Fruit fly (Drosophila melanogaster): ENCODE results near the gene Vps16B.

The Vps16B gene

dm6 chr3R:29778139-29778984 lies 37.9 kb downstream of the Vps16B start (continued):
- TF ChIP-seq salr (GFP tag; optimal IDR thresholded peaks at IDR 0.05), result peak in 1 of 2 experiments; percentile 26
- peak; percentile 69 for TF ChIP-seq Sox14 (GFP tag; optimal IDR thresholded peaks at IDR 0.05)
- TF ChIP-seq esn (GFP tag; optimal IDR thresholded peaks at IDR 0.05), result peak; percentile 80
- TF ChIP-seq CG11294 (GFP tag; IDR thresholded peaks at IDR 0.05), result no peak
- TF ChIP-seq CG31627 (GFP tag; optimal IDR thresholded peaks at IDR 0.05), result peak; percentile 65
- peak; percentile 50 for TF ChIP-seq acj6 (GFP tag; optimal IDR thresholded peaks at IDR 0.05)
- peak; percentile 3 for TF ChIP-seq CG11762 (GFP tag; optimal IDR thresholded peaks at IDR 0.05; ENCODE audit: insufficient read depth)
- peak; percentile 56 for TF ChIP-seq CG3032 (tag; optimal IDR thresholded peaks at IDR 0.05)
- no peak for TF ChIP-seq CG4318 (GFP tag; optimal IDR thresholded peaks at IDR 0.05)
- no peak for TF ChIP-seq Hr38 (GFP tag; optimal IDR thresholded peaks at IDR 0.05)

- TF ChIP-seq fd85E (GFP tag; optimal IDR thresholded peaks at IDR 0.05), result no peak
- TF ChIP-seq CG34406 (GFP tag; optimal IDR thresholded peaks at IDR 0.05), result no peak
- peak; percentile 13 for TF ChIP-seq Eip78C (GFP tag)
- TF ChIP-seq Blimp-1 (GFP tag; optimal IDR thresholded peaks at IDR 0.05), result no peak
- 0 out of 3 replicates have a peak, but pooled peaks have one; percentile 20 for TF ChIP-seq eg (GFP tag; IDR thresholded peaks at IDR 0.05)
- TF ChIP-seq svp (GFP tag), result peak; percentile 40
These were observed 39.0 kb downstream of the Vps16B start for dm6 chr3R:29777213-29777612.

- no peak for TF ChIP-seq CG6808 (GFP tag; optimal IDR thresholded peaks at IDR 0.05)
- TF ChIP-seq Eip75B (GFP tag; optimal IDR thresholded peaks at IDR 0.05), result peak; percentile 8
- TF ChIP-seq CG3919 (GFP tag; optimal IDR thresholded peaks at IDR 0.05), result peak; percentile 31
- peak; percentile 26 for TF ChIP-seq CG6854 (GFP tag; optimal IDR thresholded peaks at IDR 0.05)
- peak; percentile 6 for TF ChIP-seq Met (GFP tag; optimal IDR thresholded peaks at IDR 0.05)
- peak; percentile 83 for TF ChIP-seq Eip78C (GFP tag)
- TF ChIP-seq spab (GFP tag; optimal IDR thresholded peaks at IDR 0.05), result peak; percentile 5
- no peak for TF ChIP-seq eg (GFP tag; IDR thresholded peaks at IDR 0.05)
- TF ChIP-seq Ets21C (GFP tag; optimal IDR thresholded peaks at IDR 0.05), result no peak
- peak; percentile 29 for TF ChIP-seq esn (GFP tag; optimal IDR thresholded peaks at IDR 0.05)
- peak; percentile 25 for TF ChIP-seq cyc (GFP tag; optimal IDR thresholded peaks at IDR 0.05)
- no peak for TF ChIP-seq CG11294 (GFP tag; IDR thresholded peaks at IDR 0.05)
- peak; percentile 87 for TF ChIP-seq svp (GFP tag)
- TF ChIP-seq lz (GFP tag; optimal IDR thresholded peaks at IDR 0.05), result peak; percentile 10
- TF ChIP-seq fd59A (GFP tag; optimal IDR thresholded peaks at IDR 0.05), result no peak
- TF ChIP-seq CG34406 (GFP tag; optimal IDR thresholded peaks at IDR 0.05), result no peak
- TF ChIP-seq CG32006 (GFP tag; optimal IDR thresholded peaks at IDR 0.05), result no peak
- TF ChIP-seq fkh (GFP tag; optimal IDR thresholded peaks at IDR 0.05), result no peak
- no peak for TF ChIP-seq Ets96B (tag; optimal IDR thresholded peaks at IDR 0.05)
- peak; percentile 70 for TF ChIP-seq Eip93F (GFP tag; optimal IDR thresholded peaks at IDR 0.05)
- TF ChIP-seq topi (GFP tag; optimal IDR thresholded peaks at IDR 0.05), result peak; percentile 42
These were observed 40.2 kb downstream of the Vps16B start for dm6 chr3R:29775755-29776686.
